Worm (Caenorhabditis elegans) whole organism, late embryonic: ENCODE data around the gene C25G4.3.

Experiments used
- C08G9.2 ChIP-seq: sonication (generic microtip); optimal IDR thresholded peaks from 2 replicates; lab custom pipeline; 2016; ENCODE audit warnings: mild to moderate bottlenecking, missing genetic modification characterization, moderate library complexity, missing compliant biosample characterization
- ahr-1 ChIP-seq: sonication (generic microtip); optimal IDR thresholded peaks from 2 replicates; lab custom pipeline; 2016; ENCODE audit warnings: missing genetic modification characterization, missing compliant biosample characterization
- ceh-2 ChIP-seq: sonication (generic microtip); optimal IDR thresholded peaks from 2 replicates; lab custom pipeline; 2016; ENCODE audit warnings: missing genotype, missing genetic modification characterization, missing compliant biosample characterization
- dmd-4 ChIP-seq: sonication (generic microtip); optimal IDR thresholded peaks from 2 replicates; lab custom pipeline; 2016; ENCODE audit warnings: borderline replicate concordance, missing genetic modification characterization, missing compliant biosample characterization
- hlh-8 ChIP-seq: sonication (generic microtip); optimal IDR thresholded peaks from 2 replicates; lab custom pipeline; 2016; ENCODE audit warnings: missing genotype, missing genetic modification characterization, missing compliant biosample characterization
- mec-3 ChIP-seq: sonication (generic microtip); optimal IDR thresholded peaks from 2 replicates; lab custom pipeline; 2016; ENCODE audit warnings: borderline replicate concordance, missing genetic modification characterization, missing compliant biosample characterization
- nhr-232 ChIP-seq: sonication (generic microtip); optimal IDR thresholded peaks from 2 replicates; lab custom pipeline; 2016; ENCODE audit warnings: missing genetic modification characterization, missing compliant biosample characterization
- npax-4 ChIP-seq: sonication (generic microtip); optimal IDR thresholded peaks from 2 replicates; lab custom pipeline; 2016; ENCODE audit warnings: missing genetic modification characterization, missing compliant biosample characterization
- pat-9 ChIP-seq: fragments of 200-800 bp; sonication (Bioruptor generic); optimal IDR thresholded peaks from 2 replicates; lab custom pipeline; 2018; ENCODE audit warnings: mild to moderate bottlenecking, missing genetic modification characterization, moderate library complexity, missing compliant biosample characterization
- pha-4 ChIP-seq: fragments of 150-350 bp; optimal IDR thresholded peaks from 2 replicates; lab custom pipeline; 2018; ENCODE audit warnings: missing biosample characterization, missing genetic modification reagents, missing genetic modification characterization
- ref-2 ChIP-seq: sonication (generic microtip); optimal IDR thresholded peaks from 2 replicates; lab custom pipeline; 2016; ENCODE audit warnings: missing genetic modification characterization, missing compliant biosample characterization
- unc-55 ChIP-seq: sonication (generic microtip); optimal IDR thresholded peaks from 2 replicates; lab custom pipeline; 2017; ENCODE audit warnings: missing biosample characterization, missing genetic modification reagents, missing genetic modification characterization

DNA sequence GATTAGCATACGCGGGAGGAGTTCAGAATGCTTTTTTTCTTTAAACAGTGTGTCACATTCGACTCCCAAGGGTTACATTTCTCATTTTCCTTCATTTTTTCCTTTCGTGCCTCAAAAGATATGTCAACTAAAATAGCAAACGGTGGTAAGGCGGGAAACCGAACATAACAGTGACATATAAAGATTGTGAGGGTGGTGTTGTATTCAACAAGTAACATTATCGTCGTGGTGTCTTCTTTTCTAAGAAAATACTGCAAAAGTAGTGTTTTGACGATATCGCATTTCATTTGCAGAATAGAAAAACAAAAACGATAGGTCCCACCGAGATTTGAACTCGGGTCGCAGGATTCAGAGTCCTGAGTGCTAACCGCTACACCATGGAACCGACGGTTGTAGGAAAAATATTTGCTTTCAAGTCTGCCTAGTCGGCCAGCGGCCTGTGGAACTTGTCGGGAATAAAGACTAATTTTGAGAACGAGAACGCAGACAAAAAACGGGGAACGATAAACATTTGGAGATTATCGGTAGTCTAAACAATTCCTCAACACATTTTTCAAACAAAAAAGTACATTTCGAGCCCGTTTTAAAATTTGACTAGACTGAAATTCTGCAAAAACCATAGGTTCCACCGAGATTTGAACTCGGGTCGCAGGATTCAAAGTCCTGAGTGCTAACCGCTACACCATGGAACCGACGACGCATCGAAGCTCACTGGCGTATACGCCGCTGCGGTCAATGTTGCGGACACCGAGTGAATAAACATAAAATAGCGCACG lies 28.9 kb downstream of the C25G4.3 start:
- TF ChIP-seq ceh-2 (no peak), ahr-1 (no peak), pha-4 (tag; lab: Kevin White, UChicago) (no peak), pat-9 (no peak), ref-2 (tag; lab: Kevin White, UChicago) (no peak), mec-3 (tag; lab: Kevin White, UChicago) (no peak), dmd-4 (no peak), nhr-232 (tag; lab: Kevin White, UChicago) (peak; percentile 8), hlh-8 (tag; lab: Kevin White, UChicago) (no peak), npax-4 (no peak), unc-55 (no peak), C08G9.2 (tag; lab: Kevin White, UChicago) (no peak)
